Worm (Caenorhabditis elegans) whole organism, late embryonic: ENCODE results near the gene srg-57.

Experiments used
- ceh-45 ChIP-seq: fragments of 200-800 bp; sonication (Bioruptor generic); IDR thresholded peaks from 2 replicates; pipeline ENCODE4 v1.3.6; 2022; ENCODE audit warnings: missing genetic modification reagents, missing genetic modification characterization, missing compliant biosample characterization
- elt-2 ChIP-seq: sonication (generic microtip); optimal IDR thresholded peaks from 2 replicates; lab custom pipeline; 2016; ENCODE audit warnings: missing genetic modification reagents, missing genetic modification characterization, missing compliant biosample characterization
- fax-1 ChIP-seq: sonication (generic microtip); optimal IDR thresholded peaks from 2 replicates; lab custom pipeline; 2016; ENCODE audit warnings: missing genotype, missing genetic modification characterization, missing compliant biosample characterization
- gmeb-2 ChIP-seq: sonication (generic microtip); optimal IDR thresholded peaks from 2 replicates; lab custom pipeline; 2016; ENCODE audit warnings: missing genetic modification characterization, inconsistent platforms, missing compliant biosample characterization
- lin-11 ChIP-seq: fragments of 200-800 bp; sonication (Bioruptor generic); optimal IDR thresholded peaks from 2 replicates; lab custom pipeline; 2018; ENCODE audit warnings: mild to moderate bottlenecking, missing genetic modification characterization, missing compliant biosample characterization
- nhr-232 ChIP-seq: sonication (generic microtip); optimal IDR thresholded peaks from 2 replicates; lab custom pipeline; 2016; ENCODE audit warnings: missing genetic modification characterization, missing compliant biosample characterization
- sdc-2 ChIP-seq: sonication (generic microtip); optimal IDR thresholded peaks from 2 replicates; lab custom pipeline; 2016; ENCODE audit warnings: missing genotype, missing genetic modification characterization, missing compliant biosample characterization
- tbx-2 ChIP-seq: sonication (generic microtip); optimal IDR thresholded peaks from 2 replicates; lab custom pipeline; 2016; ENCODE audit warnings: missing genetic modification characterization, missing compliant biosample characterization
- unc-42 ChIP-seq: sonication (generic microtip); optimal IDR thresholded peaks from 2 replicates; lab custom pipeline; 2016; ENCODE audit warnings: missing genotype, missing genetic modification characterization, missing compliant biosample characterization

DNA sequence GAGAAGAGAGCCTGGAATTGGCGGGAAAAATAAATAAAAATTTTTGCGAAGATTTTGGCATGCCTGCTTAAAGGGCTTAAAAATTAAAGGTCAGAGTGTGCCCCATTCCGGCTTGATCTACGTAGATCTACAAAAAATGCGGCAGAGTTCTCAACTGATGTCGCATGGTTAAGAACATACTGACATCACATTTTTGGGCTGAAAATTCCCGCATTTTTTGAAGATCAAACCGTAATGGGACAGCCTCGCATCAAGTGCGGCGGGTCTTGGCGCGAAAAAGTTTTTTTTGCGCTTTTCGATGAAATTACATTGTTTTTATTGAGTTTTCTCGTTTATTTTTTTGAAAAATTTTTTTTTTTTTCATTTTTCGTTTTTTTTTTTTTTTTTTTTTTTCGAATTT, 43.3 kb downstream of the srg-57 start:
- TF ChIP-seq nhr-232 (tag; lab: Kevin White, UChicago): no peak
- TF ChIP-seq ceh-45: no peak
- TF ChIP-seq gmeb-2 (tag; lab: Kevin White, UChicago): no peak
- no peak for TF ChIP-seq sdc-2 (tag; lab: Kevin White, UChicago)
- no peak for TF ChIP-seq fax-1 (tag; lab: Kevin White, UChicago)
- TF ChIP-seq elt-2 (tag; lab: Kevin White, UChicago): no peak
- TF ChIP-seq unc-42 (tag; lab: Kevin White, UChicago): no peak
- no peak for TF ChIP-seq tbx-2 (tag; lab: Kevin White, UChicago)
- no peak for TF ChIP-seq lin-11 (tag; lab: Kevin White, UChicago)
